Worm (Caenorhabditis elegans): ENCODE results near the gene F10D7.4.
A peak's percentile ranks its signal among the peaks of the same experiment; 100 is the strongest.

Gene F10D7.4

ce11 chrX:17352098-17352497 is 29.8 kb downstream of the F10D7.4 start:
- TF ChIP-seq elt-1 (tag; optimal IDR thresholded peaks at IDR 0.05; ENCODE audit: borderline replicate concordance, insufficient read depth) (no peak), bed-3 (GFP tag; optimal IDR thresholded peaks at IDR 0.05) (no peak), pha-4 (tag; optimal IDR thresholded peaks at IDR 0.05) (no peak), nhr-2 (tag; optimal IDR thresholded peaks at IDR 0.05) (no peak), zip-8 (tag; optimal IDR thresholded peaks at IDR 0.05) (no peak), ces-1 (GFP tag; optimal IDR thresholded peaks at IDR 0.05) (peak; percentile 49), lin-32 (GFP tag; optimal IDR thresholded peaks at IDR 0.05) (no peak)

- no peak for TF ChIP-seq sptf-1 (tag; optimal IDR thresholded peaks at IDR 0.05)
- TF ChIP-seq pha-4 (tag; optimal IDR thresholded peaks at IDR 0.05): no peak
- no peak for TF ChIP-seq cnd-1 (tag; optimal IDR thresholded peaks at IDR 0.05)
- TF ChIP-seq unc-120 (tag; optimal IDR thresholded peaks at IDR 0.05; ENCODE audit: poor library complexity, severe bottlenecking): no peak
- TF ChIP-seq zip-8 (tag; optimal IDR thresholded peaks at IDR 0.05): no peak
- TF ChIP-seq unc-39 (tag; optimal IDR thresholded peaks at IDR 0.05): no peak
- TF ChIP-seq ceh-39 (tag; optimal IDR thresholded peaks at IDR 0.05): no peak
- TF ChIP-seq flh-1 (GFP tag; optimal IDR thresholded peaks at IDR 0.05): no peak
- TF ChIP-seq bed-3 (GFP tag; optimal IDR thresholded peaks at IDR 0.05): no peak
- no peak for TF ChIP-seq elt-3 (tag; optimal IDR thresholded peaks at IDR 0.05)
- TF ChIP-seq blmp-1 (tag; optimal IDR thresholded peaks at IDR 0.05): no peak
- no peak for TF ChIP-seq lin-13 (tag; optimal IDR thresholded peaks at IDR 0.05)
- no peak for TF ChIP-seq nhr-12 (tag; optimal IDR thresholded peaks at IDR 0.05)
- TF ChIP-seq elt-1 (tag; optimal IDR thresholded peaks at IDR 0.05; ENCODE audit: borderline replicate concordance, insufficient read depth): no peak
- TF ChIP-seq unc-62 (GFP tag; optimal IDR thresholded peaks at IDR 0.05): no peak
- no peak for TF ChIP-seq hlh-1 (tag; optimal IDR thresholded peaks at IDR 0.05)
- TF ChIP-seq snpc-4 (tag; optimal IDR thresholded peaks at IDR 0.05): no peak
These were observed 32.5 kb downstream of the F10D7.4 start for ce11 chrX:17349411-17349810.

ce11 chrX:17340484-17340883 is 41.4 kb downstream of the F10D7.4 start, which contains the start of gene C53C11.1:
TSS of gene C53C11.1 (plus strand) at chrX:17340784.
- TF ChIP-seq elt-1 (tag; optimal IDR thresholded peaks at IDR 0.05; ENCODE audit: borderline replicate concordance, insufficient read depth) (no peak), mab-5 (tag; optimal IDR thresholded peaks at IDR 0.05) (no peak), ceh-43 (GFP tag; optimal IDR thresholded peaks at IDR 0.05) (no peak), ceh-39 (tag; optimal IDR thresholded peaks at IDR 0.05) (no peak), sem-2 (GFP tag; optimal IDR thresholded peaks at IDR 0.05) (no peak), mls-2 (tag; optimal IDR thresholded peaks at IDR 0.05) (no peak), cnd-1 (tag; optimal IDR thresholded peaks at IDR 0.05) (no peak), tbx-8 (GFP tag; optimal IDR thresholded peaks at IDR 0.05) (no peak), M03D4.4 (tag; optimal IDR thresholded peaks at IDR 0.05) (no peak), blmp-1 (tag; optimal IDR thresholded peaks at IDR 0.05) (no peak), drap-1 (GFP tag; optimal IDR thresholded peaks at IDR 0.05) (no peak), nhr-237 (tag; optimal IDR thresholded peaks at IDR 0.05) (no peak), ham-2 (GFP tag; optimal IDR thresholded peaks at IDR 0.05) (no peak)

- TF ChIP-seq unc-120 (tag; optimal IDR thresholded peaks at IDR 0.05; ENCODE audit: poor library complexity, severe bottlenecking) (no peak), tbx-8 (GFP tag; optimal IDR thresholded peaks at IDR 0.05) (no peak), nhr-237 (tag; optimal IDR thresholded peaks at IDR 0.05) (no peak), nhr-28 (tag; optimal IDR thresholded peaks at IDR 0.05) (no peak), bed-3 (GFP tag; optimal IDR thresholded peaks at IDR 0.05) (no peak), blmp-1 (tag; optimal IDR thresholded peaks at IDR 0.05) (no peak), ceh-39 (tag; optimal IDR thresholded peaks at IDR 0.05) (no peak), mls-2 (tag; optimal IDR thresholded peaks at IDR 0.05) (no peak), sptf-1 (tag; optimal IDR thresholded peaks at IDR 0.05) (no peak)
These were observed 42.9 kb downstream of the F10D7.4 start for ce11 chrX:17338944-17339343.

ce11 chrX:17336354-17336753 is 45.5 kb downstream of the F10D7.4 start, which contains the start of gene C53C11.2:
TSS of gene C53C11.2 (plus strand) at chrX:17336637.
- TF ChIP-seq unc-39 (tag; optimal IDR thresholded peaks at IDR 0.05) (no peak), elt-3 (tag; optimal IDR thresholded peaks at IDR 0.05) (no peak), lin-13 (tag; optimal IDR thresholded peaks at IDR 0.05) (no peak), mls-2 (tag; optimal IDR thresholded peaks at IDR 0.05) (no peak), hlh-1 (tag; optimal IDR thresholded peaks at IDR 0.05) (no peak), ces-1 (GFP tag; optimal IDR thresholded peaks at IDR 0.05) (no peak), sptf-1 (tag; optimal IDR thresholded peaks at IDR 0.05) (no peak)
